Fruit fly (Drosophila melanogaster): ENCODE measurements around the gene Eaf6.
A peak's percentile ranks its signal among the peaks of the same experiment; 100 is the strongest.

Gene Eaf6

dm6 chr3L:5565051-5565688 lies 42.9 kb downstream of the Eaf6 start, which contains the start of gene bc10 (continued):
- peak; percentile 90 for TF ChIP-seq Opbp (GFP tag; IDR thresholded peaks at IDR 0.05; ENCODE audit: partially characterized antibody)
- TF ChIP-seq da (GFP tag; optimal IDR thresholded peaks at IDR 0.05), result no peak
- TF ChIP-seq CG12744 (GFP tag; optimal IDR thresholded peaks at IDR 0.05), result no peak
- TF ChIP-seq wdn (GFP tag; IDR thresholded peaks at IDR 0.05), result no peak
- TF ChIP-seq danr (GFP tag; IDR thresholded peaks at IDR 0.05), result no peak
- no peak for TF ChIP-seq shn (GFP tag; optimal IDR thresholded peaks at IDR 0.05)
- no peak for TF ChIP-seq bowl (GFP tag; IDR thresholded peaks at IDR 0.05)
- no peak for TF ChIP-seq CG17328 (GFP tag; IDR thresholded peaks at IDR 0.05)
- no peak for TF ChIP-seq pb (GFP tag; optimal IDR thresholded peaks at IDR 0.05)
- no peak for TF ChIP-seq cg (GFP tag; optimal IDR thresholded peaks at IDR 0.05)
- TF ChIP-seq pho (GFP tag; optimal IDR thresholded peaks at IDR 0.05), result no peak
- TF ChIP-seq Hr3 (GFP tag; optimal IDR thresholded peaks at IDR 0.05), result no peak
- TF ChIP-seq CG13123 (GFP tag; optimal IDR thresholded peaks at IDR 0.05), result no peak
- no peak for TF ChIP-seq CG6272 (GFP tag; IDR thresholded peaks at IDR 0.05)
- peak; percentile 54; the same call in 1 of the 3 replicates for TF ChIP-seq zen2 (GFP tag; IDR thresholded peaks at IDR 0.05; ENCODE audit: partially characterized antibody)
- TF ChIP-seq YL-1 (GFP tag; optimal IDR thresholded peaks at IDR 0.05), result peak; percentile 24
- no peak for TF ChIP-seq wek (GFP tag; optimal IDR thresholded peaks at IDR 0.05)
- TF ChIP-seq CG3065 (GFP tag; optimal IDR thresholded peaks at IDR 0.05), result no peak
- TF ChIP-seq twi (tag; optimal IDR thresholded peaks at IDR 0.05), result no peak
- no peak for TF ChIP-seq CG7357 (GFP tag; IDR thresholded peaks at IDR 0.05)
- peak; percentile 93 for TF ChIP-seq amos (GFP tag; IDR thresholded peaks at IDR 0.05; ENCODE audit: partially characterized antibody)
- TF ChIP-seq kay (GFP tag; optimal IDR thresholded peaks at IDR 0.05), result no peak
- TF ChIP-seq pzg (GFP tag; optimal IDR thresholded peaks at IDR 0.05), result peak; percentile 85
- peak; percentile 45 for TF ChIP-seq CG1603 (tag; optimal IDR thresholded peaks at IDR 0.05)
- TF ChIP-seq kah (GFP tag; optimal IDR thresholded peaks at IDR 0.05), result no peak
- TF ChIP-seq slbo (GFP tag; IDR thresholded peaks at IDR 0.05), result no peak
- TF ChIP-seq Six4 (GFP tag; optimal IDR thresholded peaks at IDR 0.05), result no peak
- TF ChIP-seq CG10267 (tag; optimal IDR thresholded peaks at IDR 0.05), result peak; percentile 10
- no peak for TF ChIP-seq maf-S (GFP tag; optimal IDR thresholded peaks at IDR 0.05)
- TF ChIP-seq sens-2 (GFP tag; IDR thresholded peaks at IDR 0.05), result no peak
- TF ChIP-seq chinmo (GFP tag; IDR thresholded peaks at IDR 0.05; ENCODE audit: partially characterized antibody), result peak; percentile 47; the same call in 1 of the 4 replicates
- TF ChIP-seq CG11560 (tag; IDR thresholded peaks at IDR 0.05), result no peak
- TF ChIP-seq BtbVII (GFP tag; optimal IDR thresholded peaks at IDR 0.05), result no peak
- no peak for TF ChIP-seq Oli (tag; optimal IDR thresholded peaks at IDR 0.05)
- no peak for TF ChIP-seq wor (GFP tag; IDR thresholded peaks at IDR 0.05)
- TF ChIP-seq stwl (tag; optimal IDR thresholded peaks at IDR 0.05), result peak; percentile 56
- no peak for TF ChIP-seq CG4707 (GFP tag; optimal IDR thresholded peaks at IDR 0.05)
- TF ChIP-seq grn (GFP tag; optimal IDR thresholded peaks at IDR 0.05), result no peak
- no peak for TF ChIP-seq CG6854 (GFP tag; optimal IDR thresholded peaks at IDR 0.05)
- TF ChIP-seq CG15479 (GFP tag; optimal IDR thresholded peaks at IDR 0.05), result no peak
- no peak for TF ChIP-seq CG18599 (GFP tag; optimal IDR thresholded peaks at IDR 0.05)
- no peak for TF ChIP-seq Xrp1 (GFP tag; IDR thresholded peaks at IDR 0.05)
- no peak for TF ChIP-seq yki (optimal IDR thresholded peaks at IDR 0.05)
- no peak for TF ChIP-seq peb (GFP tag; IDR thresholded peaks at IDR 0.05)
- TF ChIP-seq CG8388 (GFP tag; optimal IDR thresholded peaks at IDR 0.05), result no peak
- TF ChIP-seq CG1529 (GFP tag; optimal IDR thresholded peaks at IDR 0.05), result no peak
- no peak for TF ChIP-seq gce (GFP tag; IDR thresholded peaks at IDR 0.05)
- TF ChIP-seq schlank (tag; optimal IDR thresholded peaks at IDR 0.05), result no peak
- peak in 1 of 2 experiments; percentile 50 for TF ChIP-seq crp (GFP tag; optimal IDR thresholded peaks at IDR 0.05)
- no peak for TF ChIP-seq klu (GFP tag; IDR thresholded peaks at IDR 0.05)
- peak; percentile 63; the same call in 2 of the 3 replicates for TF ChIP-seq mld (GFP tag; IDR thresholded peaks at IDR 0.05; ENCODE audit: partially characterized antibody)
